Fruit fly (Drosophila melanogaster): ENCODE measurements around the gene TpnC73F.
A peak's percentile ranks its signal among the peaks of the same experiment; 100 is the strongest.

TpnC73F gene

DNA sequence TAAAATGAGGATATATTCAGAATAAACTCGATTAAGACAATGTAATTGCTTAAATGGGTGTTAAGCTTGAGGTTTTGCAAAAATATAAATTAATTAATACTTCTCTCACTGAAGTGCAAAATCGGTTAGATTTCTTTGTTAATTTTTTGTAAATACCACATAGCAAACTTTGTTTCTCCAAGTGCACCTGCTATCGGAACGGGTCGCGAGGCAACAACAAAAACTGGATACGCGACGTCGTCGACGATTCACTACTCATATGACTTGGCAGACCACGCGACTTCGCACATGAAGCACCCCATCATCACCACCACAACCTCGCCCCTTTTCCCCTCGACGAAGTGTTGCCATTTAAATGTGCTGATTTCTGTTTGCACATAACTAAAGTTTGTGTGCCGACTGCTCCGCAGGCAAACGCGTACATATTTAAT lies 38.8 kb upstream of the TpnC73F start (continued):
- no peak for TF ChIP-seq CG7786 (GFP tag; optimal IDR thresholded peaks at IDR 0.05)
- TF ChIP-seq CG3407 (GFP tag; optimal IDR thresholded peaks at IDR 0.05) = no peak
- no peak for TF ChIP-seq Awh (GFP tag; IDR thresholded peaks at IDR 0.05)
- TF ChIP-seq CG7357 (GFP tag; IDR thresholded peaks at IDR 0.05) = no peak
- TF ChIP-seq bsh (GFP tag; optimal IDR thresholded peaks at IDR 0.05) = peak in 1 of 2 experiments; percentile 25
- TF ChIP-seq CG15073 (GFP tag; optimal IDR thresholded peaks at IDR 0.05) = no peak
- TF ChIP-seq zfh2 (GFP tag; optimal IDR thresholded peaks at IDR 0.05) = no peak
- TF ChIP-seq Atf3 (GFP tag; optimal IDR thresholded peaks at IDR 0.05) = no peak
- TF ChIP-seq usp (GFP tag; optimal IDR thresholded peaks at IDR 0.05) = no peak
- no peak for TF ChIP-seq pfk (GFP tag; optimal IDR thresholded peaks at IDR 0.05)
- TF ChIP-seq jigr1 (GFP tag; IDR thresholded peaks at IDR 0.05) = no peak
- 0 out of 2 replicates have a peak, but pooled peaks have one; percentile 27 for TF ChIP-seq sob (GFP tag; IDR thresholded peaks at IDR 0.05)
- TF ChIP-seq HLHmδ (GFP tag; optimal IDR thresholded peaks at IDR 0.05) = no peak
- no peak for TF ChIP-seq CG6654 (GFP tag; optimal IDR thresholded peaks at IDR 0.05)
- TF ChIP-seq tll (GFP tag; optimal IDR thresholded peaks at IDR 0.05) = no peak
- TF ChIP-seq Max (GFP tag; optimal IDR thresholded peaks at IDR 0.05) = no peak
- TF ChIP-seq CG3847 (GFP tag; IDR thresholded peaks at IDR 0.05) = no peak
- no peak for TF ChIP-seq pho (GFP tag; optimal IDR thresholded peaks at IDR 0.05)
- TF ChIP-seq CG8944 (GFP tag; optimal IDR thresholded peaks at IDR 0.05) = no peak
- no peak for TF ChIP-seq CG9609 (GFP tag; optimal IDR thresholded peaks at IDR 0.05)
- no peak; the same call in 1 of the 2 replicates for TF ChIP-seq CG9215 (GFP tag; IDR thresholded peaks at IDR 0.05)
- TF ChIP-seq crp (GFP tag; optimal IDR thresholded peaks at IDR 0.05) = no peak
- TF ChIP-seq CG17385 (GFP tag; optimal IDR thresholded peaks at IDR 0.05) = no peak
- TF ChIP-seq luna (GFP tag; optimal IDR thresholded peaks at IDR 0.05) = no peak
- no peak for TF ChIP-seq CG33557 (GFP tag; optimal IDR thresholded peaks at IDR 0.05)
- peak; percentile 37; the same call in 2 of the 4 replicates for TF ChIP-seq Gug (GFP tag; IDR thresholded peaks at IDR 0.05)
- TF ChIP-seq CG32772 (GFP tag; IDR thresholded peaks at IDR 0.05) = 0 out of 2 replicates have a peak, but pooled peaks have one; percentile 36
- TF ChIP-seq Dek (tag; optimal IDR thresholded peaks at IDR 0.05) = no peak
- no peak for TF ChIP-seq CG3838 (GFP tag; optimal IDR thresholded peaks at IDR 0.05)
- no peak for TF ChIP-seq Antp (GFP tag; optimal IDR thresholded peaks at IDR 0.05)
- TF ChIP-seq ssp (GFP tag; IDR thresholded peaks at IDR 0.05) = no peak
- no peak for TF ChIP-seq gcm2 (GFP tag; optimal IDR thresholded peaks at IDR 0.05)
- TF ChIP-seq lab (GFP tag; optimal IDR thresholded peaks at IDR 0.05) = peak; percentile 53
- no peak for TF ChIP-seq Dll (GFP tag; IDR thresholded peaks at IDR 0.05; ENCODE audit: partially characterized antibody)
- TF ChIP-seq danr (GFP tag; IDR thresholded peaks at IDR 0.05) = no peak
- TF ChIP-seq CG16779 (GFP tag; IDR thresholded peaks at IDR 0.05) = no peak
- TF ChIP-seq CG18011 (GFP tag; optimal IDR thresholded peaks at IDR 0.05) = no peak
- TF ChIP-seq tin (GFP tag; optimal IDR thresholded peaks at IDR 0.05) = peak; percentile 14
- TF ChIP-seq CG17359 (tag; optimal IDR thresholded peaks at IDR 0.05) = peak; percentile 33
- TF ChIP-seq abd-A (tag; optimal IDR thresholded peaks at IDR 0.05) = no peak
- 0 out of 2 replicates have a peak, but pooled peaks have one; percentile 15 for TF ChIP-seq CG14667 (GFP tag; IDR thresholded peaks at IDR 0.05)
- TF ChIP-seq CG11247 (GFP tag; IDR thresholded peaks at IDR 0.05) = no peak
- TF ChIP-seq CG15601 (tag; optimal IDR thresholded peaks at IDR 0.05) = no peak
- no peak for TF ChIP-seq CG10431 (GFP tag; optimal IDR thresholded peaks at IDR 0.05)
- TF ChIP-seq lola (GFP tag; optimal IDR thresholded peaks at IDR 0.05) = no peak
- no peak for TF ChIP-seq CG43689 (GFP tag; IDR thresholded peaks at IDR 0.05)
- TF ChIP-seq Ets97D (GFP tag; optimal IDR thresholded peaks at IDR 0.05) = no peak
- no peak for TF ChIP-seq CG3726 (GFP tag; IDR thresholded peaks at IDR 0.05)
- peak; percentile 46 for TF ChIP-seq CG7839 (tag; optimal IDR thresholded peaks at IDR 0.05)
- TF ChIP-seq mld (GFP tag; IDR thresholded peaks at IDR 0.05; ENCODE audit: partially characterized antibody) = no peak
- TF ChIP-seq CG17361 (GFP tag; IDR thresholded peaks at IDR 0.05) = peak; percentile 39; the same call in 1 of the 3 replicates
